Worm (Caenorhabditis elegans) whole organism, L2 larva: Measurements from ENCODE around the gene K08C7.1.

Source experiments
- aly-2 ChIP-seq: fragments of 150-350 bp; optimal IDR thresholded peaks from 2 replicates; lab custom pipeline; 2014; ENCODE audit warnings: missing biosample characterization, missing genetic modification characterization
- ceh-16 ChIP-seq: fragments of 150-350 bp; optimal IDR thresholded peaks from 2 replicates; lab custom pipeline; 2014; ENCODE audit warnings: missing biosample characterization, missing genetic modification characterization
- ceh-82 ChIP-seq: fragments of 150-350 bp; optimal IDR thresholded peaks from 2 replicates; lab custom pipeline; 2014; ENCODE audit warnings: missing biosample characterization, missing genetic modification characterization
- crh-2 ChIP-seq: sonication (generic microtip); optimal IDR thresholded peaks from 2 replicates; lab custom pipeline; 2017; ENCODE audit warnings: missing biosample characterization, missing genetic modification characterization
- egl-27 ChIP-seq: sonication (generic microtip); optimal IDR thresholded peaks from 3 replicates; lab custom pipeline; 2017; ENCODE audit warnings: missing biosample characterization, missing genetic modification reagents, missing genetic modification characterization
- elt-3 ChIP-seq: sonication (generic microtip); optimal IDR thresholded peaks from 2 replicates; lab custom pipeline; 2017; ENCODE audit warnings: missing biosample characterization, missing genetic modification characterization
- mbf-1 ChIP-seq: sonication (generic microtip); optimal IDR thresholded peaks from 2 replicates; lab custom pipeline; 2017; ENCODE audit warnings: missing biosample characterization, missing genetic modification characterization
- nhr-23 ChIP-seq: fragments of 150-350 bp; optimal IDR thresholded peaks from 2 replicates; lab custom pipeline; 2014; ENCODE audit warnings: missing biosample characterization, missing genetic modification reagents, missing genetic modification characterization
- nhr-237 ChIP-seq: fragments of 150-350 bp; optimal IDR thresholded peaks from 2 replicates; lab custom pipeline; 2014; ENCODE audit warnings: missing biosample characterization, missing genetic modification characterization
- skn-1 ChIP-seq: sonication (generic microtip); optimal IDR thresholded peaks from 2 replicates; lab custom pipeline; 2017; ENCODE audit warnings: missing biosample characterization, missing genetic modification characterization
- unc-62 ChIP-seq: fragments of 150-350 bp; optimal IDR thresholded peaks from 2 replicates; lab custom pipeline; 2014; ENCODE audit warnings: missing biosample characterization, missing genetic modification reagents, missing genetic modification characterization
- zag-1 ChIP-seq: fragments of 150-350 bp; optimal IDR thresholded peaks from 2 replicates; lab custom pipeline; 2014; ENCODE audit warnings: missing biosample characterization, missing genetic modification characterization

K08C7.1 gene

DNA sequence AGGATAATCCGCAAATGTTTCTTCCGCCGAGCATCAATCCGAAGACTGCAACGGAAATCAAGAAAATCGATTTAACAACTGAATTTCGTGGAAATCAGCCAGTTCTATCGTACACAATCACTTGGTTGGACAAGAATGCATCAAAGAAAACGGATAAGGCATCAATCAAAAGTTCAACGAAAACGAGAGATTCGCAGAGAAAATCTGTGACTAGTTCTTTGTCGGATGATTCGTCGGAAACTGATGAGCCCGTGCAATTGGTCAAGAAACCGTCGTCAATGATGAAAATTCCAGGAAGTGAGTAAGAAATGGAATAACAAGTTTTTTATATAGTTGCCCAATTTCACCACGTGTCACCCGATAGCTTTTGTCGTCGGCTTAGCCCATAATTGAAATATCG is 49.5 kb downstream of the K08C7.1 start, which contains the start of gene R102.6:
Gene R102.6 (minus strand): TSS at position 101 of the 400 bp plus-strand sequence.
- TF ChIP-seq nhr-23 (no peak), unc-62 (GFP tag; lab: Kevin White, UChicago) (no peak), mbf-1 (tag; lab: Kevin White, UChicago) (no peak), skn-1 (no peak), zag-1 (tag; lab: Kevin White, UChicago) (no peak), ceh-82 (tag; lab: Kevin White, UChicago) (no peak), ceh-16 (tag; lab: Kevin White, UChicago) (no peak), elt-3 (no peak), nhr-237 (tag; lab: Kevin White, UChicago) (no peak), crh-2 (tag; lab: Kevin White, UChicago) (no peak), egl-27 (tag; lab: Kevin White, UChicago) (no peak), aly-2 (tag; lab: Kevin White, UChicago) (no peak)
